Worm (Caenorhabditis elegans): ENCODE results near the gene T11B7.2.
A peak's percentile ranks its signal among the peaks of the same experiment; 100 is the strongest.

Gene T11B7.2

DNA sequence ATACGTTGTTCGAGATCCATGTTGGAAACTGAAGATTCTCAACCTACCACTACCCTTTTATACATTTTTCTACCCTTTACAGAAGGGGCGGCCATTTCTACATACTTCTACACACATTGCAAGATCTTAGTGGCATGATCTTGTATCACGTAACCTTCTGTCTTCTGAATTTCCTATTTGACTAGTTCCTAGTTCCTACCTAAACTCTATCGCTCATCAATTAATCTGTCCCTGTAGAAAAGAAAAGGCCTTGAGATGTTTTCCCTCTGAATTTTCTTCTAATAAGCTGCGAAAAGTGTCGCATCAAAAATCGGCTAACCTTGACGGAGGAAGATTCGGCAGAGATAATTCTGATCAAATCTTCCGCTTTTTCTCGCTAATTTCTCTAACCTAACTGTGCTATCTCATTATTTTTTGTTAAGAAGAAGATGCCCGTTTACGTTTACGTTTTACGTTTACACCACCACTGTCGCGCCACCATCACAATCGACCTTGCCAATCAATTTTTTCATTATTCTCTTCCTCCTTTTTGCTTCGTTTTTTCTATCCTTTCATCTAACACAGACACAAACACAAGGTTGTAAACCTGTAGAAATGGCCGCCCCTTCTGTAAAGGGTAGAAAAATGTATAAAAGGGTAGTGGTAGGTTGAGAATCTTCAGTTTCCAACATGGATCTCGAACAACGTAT lies 20.1 kb downstream of the T11B7.2 start, which contains the start of the genes col-117 and col-3:
Gene col-117 (minus strand): TSS at position 51 of the 689 bp plus-strand sequence.
Gene col-3 (plus strand): TSS at position 639 of the 689 bp plus-strand sequence.
- TF ChIP-seq lin-13 (GFP tag; optimal IDR thresholded peaks at IDR 0.05), result no peak
- TF ChIP-seq sup-37 (GFP tag; optimal IDR thresholded peaks at IDR 0.05), result no peak
- TF ChIP-seq vab-15 (tag; optimal IDR thresholded peaks at IDR 0.05), result peak; percentile 8
- TF ChIP-seq ets-5 (GFP tag; IDR thresholded peaks at IDR 0.05), result no peak
- no peak for TF ChIP-seq isw-1 (GFP tag; IDR thresholded peaks at IDR 0.05)
- TF ChIP-seq unc-30 (tag; optimal IDR thresholded peaks at IDR 0.05), result no peak
- TF ChIP-seq grh-1 (GFP tag; IDR thresholded peaks at IDR 0.05), result 0 out of 2 replicates have a peak, but pooled peaks have one; percentile 23
- TF ChIP-seq nhr-20 (tag; optimal IDR thresholded peaks at IDR 0.05), result peak; percentile 79
- peak; percentile 52 for TF ChIP-seq irx-1 (tag; optimal IDR thresholded peaks at IDR 0.05)
- TF ChIP-seq ztf-4 (tag; optimal IDR thresholded peaks at IDR 0.05), result peak; percentile 14
- TF ChIP-seq elt-3 (tag; optimal IDR thresholded peaks at IDR 0.05), result peak in 4 of 6 experiments; percentile 32 to 84 (median 62)
- no peak for TF ChIP-seq pax-3 (tag; optimal IDR thresholded peaks at IDR 0.05)
- peak; percentile 35 for TF ChIP-seq C16A3.4 (tag; optimal IDR thresholded peaks at IDR 0.05)
- TF ChIP-seq snu-23 (GFP tag; optimal IDR thresholded peaks at IDR 0.05), result peak; percentile 58
- TF ChIP-seq swsn-7 (tag; optimal IDR thresholded peaks at IDR 0.05), result peak; percentile 6
- TF ChIP-seq ztf-11 (tag; optimal IDR thresholded peaks at IDR 0.05), result no peak
- TF ChIP-seq nhr-47 (tag; optimal IDR thresholded peaks at IDR 0.05), result peak; percentile 25
- TF ChIP-seq unc-86 (tag; optimal IDR thresholded peaks at IDR 0.05), result no peak
- TF ChIP-seq elt-2 (tag; optimal IDR thresholded peaks at IDR 0.05), result no peak
- TF ChIP-seq aha-1 (tag; optimal IDR thresholded peaks at IDR 0.05), result no peak
- no peak for TF ChIP-seq fos-1 (tag; optimal IDR thresholded peaks at IDR 0.05)
- peak; percentile 60 for TF ChIP-seq nhr-71 (tag; optimal IDR thresholded peaks at IDR 0.05)
- no peak for TF ChIP-seq nhr-237 (tag; optimal IDR thresholded peaks at IDR 0.05)
- no peak for TF ChIP-seq efl-3 (GFP tag; optimal IDR thresholded peaks at IDR 0.05)
- no peak for TF ChIP-seq ceh-90 (tag; optimal IDR thresholded peaks at IDR 0.05)
- TF ChIP-seq lin-14 (GFP tag; optimal IDR thresholded peaks at IDR 0.05), result peak; percentile 88
- TF ChIP-seq tbx-2 (tag; optimal IDR thresholded peaks at IDR 0.05), result peak; percentile 39
- peak; percentile 18 for TF ChIP-seq nhr-90 (tag; optimal IDR thresholded peaks at IDR 0.05; ENCODE audit: poor library complexity)
- no peak for TF ChIP-seq jun-1 (tag; optimal IDR thresholded peaks at IDR 0.05)
- TF ChIP-seq efl-1 (optimal IDR thresholded peaks at IDR 0.05), result no peak
- TF ChIP-seq efl-1 (GFP tag; optimal IDR thresholded peaks at IDR 0.05 in 1 of 2), result no peak
- no peak for TF ChIP-seq dsc-1 (tag; optimal IDR thresholded peaks at IDR 0.05)
- no peak for TF ChIP-seq xbp-1 (tag; optimal IDR thresholded peaks at IDR 0.05)
- TF ChIP-seq F16B12.6 (tag; optimal IDR thresholded peaks at IDR 0.05), result no peak
- no peak for TF ChIP-seq skn-1 (tag; optimal IDR thresholded peaks at IDR 0.05)
- TF ChIP-seq ceh-8 (GFP tag; optimal IDR thresholded peaks at IDR 0.05), result no peak
- no peak for TF ChIP-seq nhr-28 (tag; optimal IDR thresholded peaks at IDR 0.05)
- TF ChIP-seq lsy-2 (tag; optimal IDR thresholded peaks at IDR 0.05), result peak; percentile 8 to 34
- TF ChIP-seq lin-15B (tag; optimal IDR thresholded peaks at IDR 0.05), result no peak
- peak; percentile 60 for TF ChIP-seq tlp-1 (tag; optimal IDR thresholded peaks at IDR 0.05)
- no peak for TF ChIP-seq fkh-8 (tag; optimal IDR thresholded peaks at IDR 0.05)
- TF ChIP-seq nhr-19 (GFP tag; conservative IDR thresholded peaks at IDR 0.05), result peak; percentile 37
- TF ChIP-seq hlh-4 (tag; optimal IDR thresholded peaks at IDR 0.05), result no peak
- TF ChIP-seq lin-35 (GFP tag; optimal IDR thresholded peaks at IDR 0.05), result peak in 1 of 2 experiments; percentile 1
- no peak for TF ChIP-seq nhr-77 (tag; optimal IDR thresholded peaks at IDR 0.05)
- no peak for TF ChIP-seq ama-1 (optimal IDR thresholded peaks at IDR 0.05)
- TF ChIP-seq alr-1 (tag; optimal IDR thresholded peaks at IDR 0.05; ENCODE audit: borderline replicate concordance), result no peak
- TF ChIP-seq ceh-88 (GFP tag; IDR thresholded peaks at IDR 0.05), result no peak
- no peak for TF ChIP-seq egl-27 (tag; optimal IDR thresholded peaks at IDR 0.05)
- TF ChIP-seq nhr-76 (tag; optimal IDR thresholded peaks at IDR 0.05), result no peak
- peak; percentile 58 for TF ChIP-seq pag-3 (tag; optimal IDR thresholded peaks at IDR 0.05; ENCODE audit: borderline replicate concordance, insufficient read depth)
- TF ChIP-seq C04F5.9 (tag; optimal IDR thresholded peaks at IDR 0.05), result no peak
- no peak for TF ChIP-seq zip-4 (GFP tag; optimal IDR thresholded peaks at IDR 0.05)

Measured in whole organism, L1 larva.